Fruit fly (Drosophila melanogaster) whole organism, prepupa: Measurements from ENCODE around the gene CG46244.

Experiments
- Blimp-1 ChIP-seq: fragments of 200-800 bp; sonication (Bioruptor generic); optimal IDR thresholded peaks from 3 replicates; lab custom pipeline; 2017; ENCODE audit warnings: missing biosample characterization, missing genetic modification characterization, mild to moderate bottlenecking, moderate library complexity, missing genetic modification reagents
- CG32006 ChIP-seq: fragments of 200-800 bp; sonication (Bioruptor generic); optimal IDR thresholded peaks from 3 replicates; lab custom pipeline; 2017; ENCODE audit warnings: missing biosample characterization, mild to moderate bottlenecking, missing genetic modification characterization
- CG8119 ChIP-seq: fragments of 200-800 bp; sonication (Bioruptor generic); IDR thresholded peaks from 3 replicates; pipeline ENCODE4 v1.3.6; 2022; ENCODE audit warnings: missing biosample characterization, missing genetic modification characterization
- Ets96B ChIP-seq: fragments of 200-800 bp; optimal IDR thresholded peaks from 2 replicates; lab custom pipeline; 2019; ENCODE audit warnings: missing biosample characterization, mild to moderate bottlenecking, missing genetic modification characterization, moderate library complexity
- dac ChIP-seq: fragments of 200-800 bp; sonication (Bioruptor generic); optimal IDR thresholded peaks from 2 replicates; lab custom pipeline; 2017; ENCODE audit warnings: missing biosample characterization, mild to moderate bottlenecking, missing genetic modification characterization
- esn ChIP-seq: fragments of 200-800 bp; sonication (Bioruptor generic); optimal IDR thresholded peaks from 2 replicates; lab custom pipeline; 2016; ENCODE audit warnings: missing biosample characterization, mild to moderate bottlenecking, missing genetic modification characterization, moderate library complexity
- ss ChIP-seq, 2 experiments: fragments of 200-800 bp; sonication (Bioruptor generic); optimal IDR thresholded peaks; 2 replicates in 1 of 2; 3 replicates in 1 of 2; lab custom pipeline; 2017 to 2018; ENCODE audit warnings: mild to moderate bottlenecking in 2 of 2, missing biosample characterization in 2 of 2, missing genetic modification characterization in 2 of 2, moderate library complexity in 1 of 2
- svp ChIP-seq: fragments of 200-800 bp; sonication (Bioruptor generic); peaks from one replicate; lab custom pipeline; 2016; ENCODE audit warnings: missing biosample characterization, missing genetic modification characterization

DNA sequence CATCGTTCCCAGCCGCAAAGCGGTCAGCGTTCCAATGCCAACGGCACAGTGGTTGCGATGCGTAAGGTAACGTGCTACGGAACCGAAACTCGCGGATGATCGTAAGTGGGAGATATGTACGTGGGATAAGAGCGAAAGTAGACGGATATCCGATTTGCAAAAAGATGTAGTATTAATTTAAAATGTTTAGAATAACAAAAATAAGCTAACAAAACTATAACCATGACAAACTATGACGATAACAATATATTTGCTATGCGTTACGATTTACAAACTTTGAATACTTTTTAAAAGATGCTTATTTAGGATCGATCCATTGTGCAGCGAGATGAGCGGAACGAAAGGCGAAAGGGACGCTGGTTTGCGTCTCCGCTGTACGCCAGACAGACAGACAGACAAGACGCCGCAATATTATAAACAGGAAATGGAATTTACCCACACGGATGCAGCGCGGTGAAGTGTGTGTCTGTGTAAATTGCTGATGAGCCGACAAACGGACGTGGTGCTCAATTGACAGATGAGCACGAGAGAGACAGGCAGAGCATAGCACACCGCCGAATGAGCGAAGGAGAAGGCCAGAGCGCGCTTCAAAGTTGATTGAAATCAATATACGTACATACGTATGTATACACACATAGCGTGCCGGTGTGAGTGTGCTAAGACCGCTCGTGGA lies 30.6 kb upstream of the CG46244 start:
- peak; percentile 93 for TF ChIP-seq Blimp-1 (GFP tag; lab: Kevin White, UChicago)
- peak; percentile 97 for TF ChIP-seq dac
- peak; percentile 87 to 93 for TF ChIP-seq ss (GFP tag; optimal IDR thresholded peaks at IDR 0.05; lab: Kevin White, UChicago)
- TF ChIP-seq Ets96B (tag; lab: Kevin White, UChicago): peak; percentile 97
- peak; percentile 99 for TF ChIP-seq CG32006 (GFP tag; lab: Kevin White, UChicago)
- peak; percentile 97 for TF ChIP-seq esn (GFP tag; lab: Kevin White, UChicago)
- TF ChIP-seq CG8119 (GFP tag; lab: Robert Waterston, UW): peak; percentile 97
- TF ChIP-seq svp: peak; percentile 98
